Fruit fly (Drosophila melanogaster) S2 (cell line): ENCODE data around the gene CG12517.
A peak's percentile ranks its signal among the peaks of the same experiment; 100 is the strongest.

Experiments
- CG8478 ChIP-seq: fragments of >200 bp; optimal IDR thresholded peaks from 2 replicates; lab custom pipeline; 2018
- CTCF ChIP-seq, 2 experiments: fragments of >200 bp; optimal IDR thresholded peaks; 2 replicates each; lab custom pipeline; 2018

Gene CG12517

DNA sequence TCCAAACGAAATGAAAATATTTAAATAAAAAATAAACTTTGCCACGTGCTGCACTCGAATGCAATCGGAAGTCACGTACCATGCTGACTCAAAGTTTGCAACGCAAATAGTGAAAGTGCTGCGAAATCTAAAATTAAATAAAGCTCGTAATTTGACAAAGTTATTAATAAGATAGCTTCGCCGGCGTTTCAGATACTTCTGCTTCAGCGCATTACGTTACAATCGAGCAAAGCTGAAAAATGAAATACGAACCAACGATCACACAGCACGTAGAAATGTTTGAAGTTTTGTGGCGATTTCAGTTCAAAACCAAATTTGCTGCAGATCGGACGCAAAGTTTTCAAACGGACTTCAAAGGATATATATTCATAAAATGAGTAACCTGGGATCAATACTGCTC lies at the start of gene CG12517:
Gene CG12517 (plus strand): TSS at position 301 of the 400 bp plus-strand sequence.
- no peak for TF ChIP-seq CG8478
- TF ChIP-seq CTCF (optimal IDR thresholded peaks at IDR 0.05; lab: Kevin White, UChicago) = no peak

DNA sequence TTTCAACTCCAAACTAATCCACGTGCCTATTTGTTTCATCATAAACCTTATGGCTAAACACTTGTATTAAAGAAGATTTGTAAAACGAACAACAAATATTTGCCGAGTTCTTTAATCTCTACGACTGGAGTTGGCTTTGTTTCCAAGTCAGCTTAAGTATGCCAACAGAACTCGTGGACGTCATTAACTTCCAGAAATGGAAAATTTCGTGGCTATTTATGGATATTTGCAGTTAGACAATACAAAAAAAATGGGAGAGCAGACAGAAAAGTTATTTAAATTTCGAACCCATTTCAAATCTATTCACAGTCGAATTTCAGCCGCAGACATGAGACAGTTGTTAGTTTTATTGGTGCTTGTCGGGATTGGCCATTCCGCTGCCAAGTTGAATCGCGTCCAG lies 49.6 kb upstream of the CG12517 start, which contains the start of gene CG17134:
Gene CG17134 (plus strand): TSS at position 301 of the 400 bp plus-strand sequence.
- TF ChIP-seq CG8478 (no peak), CTCF (optimal IDR thresholded peaks at IDR 0.05; lab: Kevin White, UChicago) (no peak)

DNA sequence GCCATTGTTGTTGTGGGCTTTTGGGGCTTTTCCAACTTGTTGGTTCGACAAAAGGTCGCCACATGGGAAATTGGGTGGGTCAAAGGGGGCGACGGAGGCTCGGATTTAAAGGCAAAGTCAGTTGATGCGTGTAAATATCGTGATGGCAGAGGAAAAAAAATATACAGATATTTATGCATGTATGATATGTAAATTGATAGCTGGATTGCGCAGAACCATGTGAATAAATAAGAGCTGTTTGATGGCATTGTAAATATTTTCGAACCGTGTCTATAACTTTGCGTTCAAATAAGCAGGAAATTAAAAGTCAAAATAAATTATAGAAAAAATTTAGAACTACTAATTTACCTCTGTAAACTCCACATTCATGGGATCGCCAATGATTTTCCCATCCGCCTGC lies 47.3 kb upstream of the CG12517 start:
- TF ChIP-seq CTCF (optimal IDR thresholded peaks at IDR 0.05; lab: Kevin White, UChicago) (no peak), CG8478 (no peak)

DNA sequence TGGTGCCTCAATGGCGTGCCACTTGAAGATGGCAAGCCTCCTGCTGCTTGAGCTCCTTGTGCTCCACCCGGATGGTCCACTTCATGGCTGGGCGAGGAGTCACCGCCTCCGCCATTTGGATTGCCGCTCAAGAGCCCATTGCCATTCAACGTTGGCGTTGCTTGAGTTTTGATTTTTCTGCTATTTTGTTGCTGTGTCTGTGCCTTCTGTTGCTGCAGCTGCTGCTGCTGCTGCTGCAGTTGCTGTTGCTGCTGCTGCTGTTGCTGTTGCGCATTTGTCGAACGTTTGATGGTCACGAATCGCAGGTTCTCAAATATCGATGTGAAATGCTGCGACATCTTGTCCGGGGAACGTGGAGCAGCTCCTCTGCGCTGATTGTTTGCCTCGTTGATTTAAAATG lies 38.4 kb upstream of the CG12517 start:
- TF ChIP-seq CTCF (optimal IDR thresholded peaks at IDR 0.05; lab: Kevin White, UChicago) (no peak), CG8478 (no peak)

DNA sequence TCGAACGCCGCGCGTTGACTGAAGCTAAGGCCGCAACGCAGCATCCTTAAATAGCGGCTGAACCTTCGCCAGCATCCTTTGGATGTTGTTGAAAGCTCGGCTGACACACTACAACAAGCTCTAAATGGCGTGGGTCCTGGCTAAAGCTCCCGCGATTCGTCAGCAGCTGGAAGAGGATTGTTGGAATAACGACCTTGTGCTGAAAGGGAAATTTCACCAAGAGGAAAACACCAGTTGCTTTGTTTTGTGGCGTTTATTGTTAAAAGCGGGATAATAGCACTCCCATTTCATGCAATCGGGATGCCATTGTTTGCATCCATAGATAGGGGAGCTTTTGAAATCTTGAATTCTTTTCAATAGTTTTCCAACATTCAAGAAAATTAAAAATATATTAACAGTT lies 32.5 kb upstream of the CG12517 start, which contains the start of gene Nos:
Gene Nos (minus strand): TSS at position 21 of the 400 bp plus-strand sequence.
- TF ChIP-seq CTCF (optimal IDR thresholded peaks at IDR 0.05; lab: Kevin White, UChicago) = no peak
- no peak for TF ChIP-seq CG8478

DNA sequence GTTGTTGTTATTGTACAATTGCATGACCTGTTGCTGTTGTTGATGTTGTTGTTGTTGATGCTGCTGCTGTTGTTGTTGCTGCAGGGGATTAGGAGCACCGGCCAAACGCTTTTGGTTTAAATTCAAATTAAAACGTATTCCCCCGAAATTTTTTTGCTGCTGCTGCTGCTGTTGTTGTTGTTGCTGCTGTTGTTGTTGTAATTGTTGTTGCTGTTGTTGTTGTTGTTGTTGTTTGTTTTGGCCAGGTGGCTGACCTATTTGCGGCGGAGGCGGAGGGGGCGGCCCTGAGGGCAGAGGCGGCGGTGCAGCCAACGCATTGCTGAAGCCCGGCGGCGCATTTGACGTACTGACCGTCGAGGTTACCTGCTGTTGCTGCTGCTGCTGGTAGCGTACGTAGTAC lies 28.3 kb upstream of the CG12517 start:
- TF ChIP-seq CTCF (optimal IDR thresholded peaks at IDR 0.05; lab: Kevin White, UChicago) = no peak
- TF ChIP-seq CG8478 = no peak

DNA sequence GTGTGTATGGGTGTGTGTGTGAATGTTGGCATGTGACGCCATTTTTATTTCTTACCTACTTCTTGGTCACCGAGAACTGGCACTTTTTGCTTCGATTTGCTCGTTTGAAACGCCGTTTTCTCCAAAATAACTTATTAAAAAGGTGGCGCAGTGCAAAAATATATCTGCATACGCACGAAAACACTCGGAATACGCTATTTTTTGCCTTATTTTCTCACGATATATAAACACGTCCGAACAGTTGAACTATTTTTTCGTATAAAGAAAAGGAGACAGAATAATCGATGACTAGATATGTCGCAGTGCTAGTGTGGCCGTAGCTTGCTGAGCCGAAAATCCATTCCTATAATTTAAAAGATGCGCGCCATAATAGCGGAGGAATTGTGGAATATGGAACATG lies 27.6 kb upstream of the CG12517 start, which contains the start of gene CG6700:
Gene CG6700 (minus strand): TSS at position 272 of the 400 bp plus-strand sequence.
- TF ChIP-seq CG8478 = no peak
- TF ChIP-seq CTCF (optimal IDR thresholded peaks at IDR 0.05; lab: Kevin White, UChicago) = peak; percentile 12 to 19

DNA sequence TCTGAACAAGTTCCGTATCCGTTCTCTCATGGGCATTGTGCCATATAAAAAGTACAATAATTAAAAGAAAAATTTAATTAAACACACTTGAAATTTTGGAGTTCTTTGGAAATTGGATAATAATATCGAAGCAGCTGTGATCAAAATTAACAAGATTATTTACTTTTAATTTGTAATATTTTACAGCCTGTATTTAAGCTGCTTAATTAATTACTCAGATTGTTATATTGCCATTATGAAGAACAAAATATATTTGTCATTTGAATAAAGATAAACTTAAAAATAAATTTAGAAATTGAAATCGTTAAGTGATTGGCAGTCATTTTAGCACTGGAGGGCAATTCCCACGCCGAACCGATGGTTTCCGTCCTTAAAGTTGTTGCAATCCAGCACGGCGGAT lies 24.4 kb upstream of the CG12517 start, which contains the start of the genes CG17139 and CG17140:
Gene CG17139 (minus strand): TSS at position 101 of the 400 bp plus-strand sequence.
Gene CG17140 (minus strand): TSS at position 101 of the 400 bp plus-strand sequence.
- no peak for TF ChIP-seq CG8478
- no peak for TF ChIP-seq CTCF (optimal IDR thresholded peaks at IDR 0.05; lab: Kevin White, UChicago)

DNA sequence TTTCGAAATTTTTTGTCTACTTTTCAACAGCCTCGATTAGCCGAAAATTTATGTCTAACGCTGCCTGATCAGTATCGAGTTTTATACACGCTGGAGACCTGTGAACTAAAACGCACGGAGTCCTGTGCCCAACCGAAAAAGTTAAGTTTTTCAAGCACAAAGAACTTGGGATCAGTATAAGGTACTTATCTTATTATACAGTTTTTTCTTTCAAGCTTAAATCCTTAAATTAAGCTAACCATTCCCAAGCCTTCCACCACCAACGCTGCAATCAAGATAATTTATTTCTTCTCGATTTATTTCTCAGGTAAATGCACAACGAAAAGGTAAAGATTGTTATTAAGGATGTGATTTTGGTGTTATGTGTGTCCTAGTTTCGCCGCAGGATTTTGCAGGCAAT lies 23.0 kb upstream of the CG12517 start, which contains the start of gene Porin2:
Gene Porin2 (minus strand): TSS at position 101 of the 400 bp plus-strand sequence.
- TF ChIP-seq CTCF (optimal IDR thresholded peaks at IDR 0.05; lab: Kevin White, UChicago) (no peak), CG8478 (no peak)

DNA sequence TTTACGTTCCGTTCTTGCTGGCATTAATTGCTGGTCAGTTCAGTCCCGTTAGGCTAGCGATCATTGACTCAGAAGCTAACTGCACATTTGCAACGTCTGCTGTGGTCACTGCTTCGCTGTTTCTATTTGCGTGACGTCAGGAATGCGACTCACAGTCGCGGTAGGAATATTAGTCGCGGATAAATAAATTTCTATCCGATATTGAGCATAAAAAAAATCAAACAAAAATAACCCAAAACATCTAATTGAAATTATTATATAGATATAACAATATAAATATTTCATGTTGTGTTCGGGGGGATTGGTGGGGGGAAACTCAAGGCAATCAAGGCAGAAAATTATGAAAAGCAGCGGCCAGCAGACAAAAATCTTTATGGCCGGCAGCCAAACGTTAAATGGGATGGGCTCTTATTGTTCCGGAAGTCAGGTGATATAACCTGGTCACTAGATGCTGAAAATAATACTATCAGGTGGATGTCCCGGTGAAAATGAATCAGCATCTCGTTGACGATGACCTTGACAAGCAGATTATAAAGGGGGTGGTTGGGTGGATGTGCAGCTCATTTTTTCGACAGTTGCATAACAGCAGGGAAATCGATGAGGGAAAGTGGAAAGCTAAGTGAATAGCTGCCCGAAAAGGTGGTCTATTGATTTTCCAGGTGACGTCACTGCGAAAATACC lies 20.3 kb upstream of the CG12517 start, which contains the start of gene SmydA-3:
Gene SmydA-3 (plus strand): TSS at position 631 of the 681 bp plus-strand sequence.
- TF ChIP-seq CG8478 (no peak), CTCF (optimal IDR thresholded peaks at IDR 0.05; lab: Kevin White, UChicago) (no peak)

DNA sequence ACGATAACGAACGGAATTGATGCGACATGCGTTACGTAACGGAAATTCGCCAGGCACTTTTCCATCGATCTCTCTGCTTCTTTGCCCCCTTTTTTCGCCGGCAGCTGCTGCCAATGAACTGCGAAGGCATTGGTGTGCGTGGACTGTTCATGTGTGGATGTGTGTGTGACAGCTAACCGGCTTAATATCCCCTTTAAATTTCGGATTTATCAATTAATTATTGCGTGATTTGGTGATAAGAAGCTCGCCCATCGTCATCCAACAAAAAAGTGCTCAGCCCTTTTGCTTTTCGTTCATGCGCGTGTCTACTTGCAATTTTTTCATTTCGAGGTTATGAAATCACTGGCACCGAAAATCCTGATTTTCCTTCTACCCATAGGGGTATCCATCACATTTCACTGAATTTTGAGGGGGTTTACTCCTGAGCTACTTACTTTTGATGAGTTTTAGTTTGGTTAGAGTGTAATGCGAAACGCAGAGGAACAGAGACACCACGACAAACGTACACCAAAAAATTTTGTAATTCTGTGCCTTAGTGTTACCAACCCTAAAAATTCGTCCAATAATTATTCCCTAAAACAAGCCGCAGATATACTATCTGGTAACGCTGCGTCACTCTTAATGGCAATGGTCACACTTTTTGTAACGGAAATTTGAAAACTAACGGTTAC lies 19.5 kb upstream of the CG12517 start, which contains the start of gene porin:
Gene porin (minus strand): TSS at position 529 of the 671 bp plus-strand sequence.
- TF ChIP-seq CTCF (optimal IDR thresholded peaks at IDR 0.05; lab: Kevin White, UChicago) = peak in 1 of 2 experiments; percentile 43
- TF ChIP-seq CG8478 = no peak

DNA sequence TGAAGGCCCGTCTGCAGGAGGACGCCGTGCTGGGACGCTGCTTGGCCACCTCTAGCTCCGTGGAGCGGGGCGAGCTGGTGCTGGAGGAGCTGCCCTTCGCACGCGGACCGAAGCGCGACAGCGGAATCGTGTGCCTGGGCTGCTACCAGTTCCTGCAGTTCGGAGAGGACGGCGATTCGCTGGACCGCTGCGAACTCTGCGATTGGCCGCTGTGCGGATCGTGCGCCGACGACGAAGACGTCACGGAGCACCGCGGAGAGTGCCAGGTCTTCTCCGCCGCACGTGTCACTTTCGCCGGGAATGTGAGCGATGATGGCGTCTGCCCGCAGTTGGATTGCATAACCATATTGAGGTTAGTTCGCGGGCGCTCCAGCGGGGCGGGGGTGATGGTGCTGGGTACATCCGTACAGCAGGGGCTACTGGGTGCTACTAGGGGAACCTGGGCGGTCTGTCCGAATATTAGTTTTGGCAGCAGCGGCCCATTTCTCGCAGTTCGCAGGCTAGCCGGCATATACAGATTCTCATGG lies 18.6 kb upstream of the CG12517 start:
- TF ChIP-seq CTCF (optimal IDR thresholded peaks at IDR 0.05; lab: Kevin White, UChicago) (no peak), CG8478 (no peak)

DNA sequence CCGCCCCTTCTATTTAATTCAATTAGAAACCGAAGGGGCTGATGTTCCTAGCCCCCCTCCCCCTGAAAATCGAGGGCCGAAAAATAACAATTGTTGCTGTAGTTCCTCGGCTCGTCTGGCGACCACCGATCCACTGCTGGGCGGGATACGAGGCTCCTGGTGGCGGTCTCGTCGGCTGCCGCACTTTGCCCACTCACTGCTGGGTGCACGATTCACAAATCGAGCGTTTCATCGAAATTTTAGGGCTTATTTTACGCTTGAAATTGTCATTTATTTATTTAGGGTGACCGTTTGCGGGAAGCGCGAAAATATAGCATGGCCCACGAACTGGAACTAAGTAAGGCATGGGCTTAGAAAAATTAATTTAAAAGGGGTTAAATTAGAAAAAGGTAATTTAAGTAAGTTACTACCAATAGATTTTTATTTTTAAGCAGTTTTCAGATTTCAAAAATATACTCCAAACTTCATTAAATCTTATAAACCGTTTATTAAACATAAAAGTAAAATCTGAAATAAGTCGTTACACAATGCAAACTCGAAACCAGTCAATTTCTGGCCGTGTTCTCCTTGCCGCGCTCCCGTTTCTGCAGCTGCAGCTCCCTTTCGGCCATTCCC lies 13.5 kb upstream of the CG12517 start, which contains the start of gene Dnz1:
Gene Dnz1 (minus strand): TSS at position 317 of the 615 bp plus-strand sequence.
- no peak for TF ChIP-seq CTCF (optimal IDR thresholded peaks at IDR 0.05; lab: Kevin White, UChicago)
- TF ChIP-seq CG8478 = no peak

DNA sequence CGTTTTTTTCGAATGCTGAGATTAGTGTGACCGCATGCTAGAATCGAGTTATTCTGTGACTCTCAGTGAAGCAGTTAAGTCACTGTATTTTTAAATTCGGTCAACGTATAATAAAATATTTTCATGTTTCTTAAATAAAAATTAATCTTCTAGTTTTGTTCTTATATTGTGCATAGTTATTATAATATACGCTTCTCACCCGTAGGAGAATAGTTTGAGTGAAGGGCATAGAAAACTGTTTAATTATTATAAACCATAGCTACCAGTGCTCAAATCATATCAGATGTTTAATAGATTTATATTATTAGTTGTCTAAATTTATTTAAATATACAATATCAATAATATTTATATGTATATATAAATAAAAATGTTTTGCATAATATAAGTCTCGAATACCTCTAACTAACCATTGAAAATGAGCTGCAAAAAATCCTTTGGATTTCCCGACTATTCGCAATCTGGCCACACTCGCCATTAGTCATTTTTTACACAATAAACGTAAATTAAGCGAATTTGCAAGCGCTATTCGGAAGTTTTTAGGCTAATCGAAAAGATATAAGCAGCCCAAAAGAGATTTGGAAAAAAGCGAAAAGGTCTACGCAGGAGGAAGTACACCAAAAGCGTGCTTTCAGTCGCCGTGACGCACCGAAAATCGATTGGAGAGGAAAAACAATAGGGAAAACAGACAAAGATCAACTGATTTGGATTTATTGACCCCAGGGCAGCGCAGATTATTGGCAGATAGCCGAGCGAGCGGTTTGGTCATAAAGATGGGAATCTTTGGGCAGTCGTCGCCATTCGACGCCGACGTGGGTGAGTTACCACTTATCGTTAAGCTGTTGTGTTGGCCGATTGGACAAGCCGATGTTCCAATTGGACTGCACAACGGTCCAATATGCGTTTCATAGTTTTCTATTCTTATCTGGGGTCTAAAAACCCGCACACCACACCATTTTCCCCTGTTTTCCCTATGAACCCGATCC lies 11.6 kb upstream of the CG12517 start, which contains the start of the genes aurB and Stam:
Gene aurB (minus strand): TSS at position 31 of the 984 bp plus-strand sequence.
Gene Stam (plus strand): TSS at position 473 of the 984 bp plus-strand sequence.
- TF ChIP-seq CTCF (optimal IDR thresholded peaks at IDR 0.05; lab: Kevin White, UChicago) = no peak
- no peak for TF ChIP-seq CG8478
